Worm (Caenorhabditis elegans): Measurements from ENCODE around the gene K04C1.5.

The K04C1.5 gene

DNA sequence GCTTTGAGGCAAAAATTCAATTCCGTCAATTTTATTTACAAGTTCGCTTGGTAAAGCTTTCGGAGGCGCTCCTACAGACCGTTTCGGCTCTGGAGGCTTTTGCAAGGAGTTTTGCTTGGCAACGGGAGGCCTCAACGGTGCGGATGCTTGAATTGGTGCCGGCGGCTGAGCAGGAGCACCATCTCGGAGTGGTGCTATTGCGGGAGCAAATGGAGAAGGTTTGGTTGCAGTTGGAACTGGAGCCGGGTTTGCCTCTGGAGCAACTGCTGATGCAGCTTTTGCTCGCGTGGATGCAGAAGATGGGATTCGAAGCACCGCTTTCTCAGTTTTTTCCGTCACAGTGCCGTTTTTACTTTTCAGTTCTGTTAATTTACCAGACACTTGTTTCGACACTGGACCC is 42.1 kb downstream of the K04C1.5 start:
- no peak for TF ChIP-seq hlh-30 (tag; optimal IDR thresholded peaks at IDR 0.05; ENCODE audit: insufficient read depth)
- peak; percentile 73 for TF ChIP-seq aha-1 (tag)
- no peak for TF ChIP-seq D1046.2 (GFP tag; IDR thresholded peaks at IDR 0.05)
- TF ChIP-seq set-16 (GFP tag; IDR thresholded peaks at IDR 0.05), result peak; percentile 82
- TF ChIP-seq nhr-237 (tag; optimal IDR thresholded peaks at IDR 0.05), result no peak
- no peak for TF ChIP-seq madf-9 (GFP tag; conservative IDR thresholded peaks at IDR 0.05)

ce11 chrX:14292632-14293031 is 44.8 kb downstream of the K04C1.5 start:
- TF ChIP-seq snpc-4 (tag; optimal IDR thresholded peaks at IDR 0.05) (no peak), aha-1 (tag) (peak; percentile 47), F37D6.2 (tag; optimal IDR thresholded peaks at IDR 0.05) (no peak), zfp-2 (tag; optimal IDR thresholded peaks at IDR 0.05) (no peak), dmd-9 (GFP tag; IDR thresholded peaks at IDR 0.05) (no peak), nhr-11 (tag; optimal IDR thresholded peaks at IDR 0.05) (peak; percentile 19), nhr-48 (tag; optimal IDR thresholded peaks at IDR 0.05) (no peak), nhr-6 (tag; optimal IDR thresholded peaks at IDR 0.05) (no peak), set-16 (GFP tag; IDR thresholded peaks at IDR 0.05) (peak; percentile 22; the same call in 1 of the 2 replicates), hlh-11 (tag; optimal IDR thresholded peaks at IDR 0.05) (peak; percentile 29), ceh-82 (tag; optimal IDR thresholded peaks at IDR 0.05) (no peak), F26F4.8 (GFP tag; conservative IDR thresholded peaks at IDR 0.05) (no peak), daf-16 (GFP tag; optimal IDR thresholded peaks at IDR 0.05) (peak in 1 of 2 experiments; percentile 72), daf-16 (tag; optimal IDR thresholded peaks at IDR 0.05) (no peak), madf-5 (GFP tag; IDR thresholded peaks at IDR 0.05) (no peak)

ce11 chrX:14296559-14296958 is 48.7 kb downstream of the K04C1.5 start, which contains the start of gene madd-3:
TSS of gene madd-3 (minus strand) at chrX:14296659.
- TF ChIP-seq ceh-62 (tag; optimal IDR thresholded peaks at IDR 0.05) (no peak), arid-1 (GFP tag; conservative IDR thresholded peaks at IDR 0.05) (no peak), zip-2 (tag; optimal IDR thresholded peaks at IDR 0.05) (no peak), nhr-25 (tag; optimal IDR thresholded peaks at IDR 0.05; ENCODE audit: borderline replicate concordance, insufficient read depth) (no peak)

- TF ChIP-seq zip-11 (GFP tag; IDR thresholded peaks at IDR 0.05) (no peak), lin-1 (GFP tag; IDR thresholded peaks at IDR 0.05) (peak; percentile 29; the same call in 1 of the 2 replicates), egl-43 (GFP tag; IDR thresholded peaks at IDR 0.05) (peak; percentile 79), ZK337.2 (GFP tag; IDR thresholded peaks at IDR 0.05) (no peak), daf-8 (GFP tag; IDR thresholded peaks at IDR 0.05) (no peak), Y48G9A.11 (GFP tag; IDR thresholded peaks at IDR 0.05) (no peak), daf-16 (GFP tag; optimal IDR thresholded peaks at IDR 0.05) (peak in 1 of 2 experiments; percentile 40), daf-16 (tag; optimal IDR thresholded peaks at IDR 0.05) (peak; percentile 68), ctbp-1 (GFP tag; IDR thresholded peaks at IDR 0.05) (peak; percentile 63; the same call in 1 of the 2 replicates), lsy-2 (tag; optimal IDR thresholded peaks at IDR 0.05) (peak; percentile 63 to 71), ceh-32 (tag; optimal IDR thresholded peaks at IDR 0.05; ENCODE audit: poor library complexity) (no peak), snpc-4 (tag; optimal IDR thresholded peaks at IDR 0.05) (no peak), attf-4 (tag; optimal IDR thresholded peaks at IDR 0.05) (no peak), dpl-1 (GFP tag; optimal IDR thresholded peaks at IDR 0.05) (peak; percentile 61), hlh-11 (tag; optimal IDR thresholded peaks at IDR 0.05) (peak; percentile 82), spr-3 (GFP tag; optimal IDR thresholded peaks at IDR 0.05) (no peak), zip-2 (tag; optimal IDR thresholded peaks at IDR 0.05) (no peak), R02D3.7 (tag; optimal IDR thresholded peaks at IDR 0.05) (no peak), hif-1 (tag; optimal IDR thresholded peaks at IDR 0.05) (peak; percentile 34 to 65), Y5F2A.4 (GFP tag; optimal IDR thresholded peaks at IDR 0.05) (no peak), F37D6.2 (tag; optimal IDR thresholded peaks at IDR 0.05) (peak; percentile 43), egl-27 (tag; optimal IDR thresholded peaks at IDR 0.05) (no peak), F49E8.2 (tag; optimal IDR thresholded peaks at IDR 0.05; ENCODE audit: borderline replicate concordance) (no peak), nhr-237 (tag; optimal IDR thresholded peaks at IDR 0.05) (no peak), Y105C5A.15 (GFP tag; IDR thresholded peaks at IDR 0.05) (no peak), nhr-28 (tag; optimal IDR thresholded peaks at IDR 0.05) (peak; percentile 47), T20F7.1 (GFP tag; optimal IDR thresholded peaks at IDR 0.05) (no peak), sdz-12 (GFP tag; optimal IDR thresholded peaks at IDR 0.05) (no peak), nhr-10 (tag; optimal IDR thresholded peaks at IDR 0.05) (no peak), arid-1 (GFP tag; conservative IDR thresholded peaks at IDR 0.05) (no peak), hlh-30 (tag; optimal IDR thresholded peaks at IDR 0.05; ENCODE audit: insufficient read depth) (peak; percentile 74), pqm-1 (tag; optimal IDR thresholded peaks at IDR 0.05) (no peak)
Measured at ce11 chrX:14297209-14297608, 49.4 kb downstream of the K04C1.5 start.

Measured in whole organism, L4 larva.